Fruit fly (Drosophila melanogaster) whole organism, wandering third instar larva: ENCODE results near the gene tll.

Source experiments
- CG32264 ChIP-seq: fragments of 200-800 bp; sonication (Bioruptor generic); optimal IDR thresholded peaks from 2 replicates; lab custom pipeline; 2016; ENCODE audit warnings: missing biosample characterization, missing genetic modification characterization
- ey ChIP-seq: fragments of 200-800 bp; sonication (Bioruptor generic); optimal IDR thresholded peaks from 2 replicates; lab custom pipeline; 2016; ENCODE audit warnings: missing biosample characterization, missing genetic modification characterization
- jim ChIP-seq: fragments of 175-275, 200-325 bp; sonication (Bioruptor generic); optimal IDR thresholded peaks from 2 replicates; lab custom pipeline; 2016; ENCODE audit warnings: missing biosample characterization, mild to moderate bottlenecking, missing genetic modification characterization
- lola ChIP-seq: fragments of >200 bp; optimal IDR thresholded peaks from 2 replicates; lab custom pipeline; 2017; ENCODE audit warnings: missing biosample characterization, missing genetic modification characterization
- psq ChIP-seq: fragments of 200-800 bp; sonication (Bioruptor generic); optimal IDR thresholded peaks from 3 replicates; lab custom pipeline; 2017; ENCODE audit warnings: missing biosample characterization, mild to moderate bottlenecking, missing genetic modification characterization, moderate library complexity
- usp ChIP-seq: fragments of >200 bp; optimal IDR thresholded peaks from 2 replicates; lab custom pipeline; 2017; ENCODE audit warnings: missing biosample characterization, missing genetic modification characterization

DNA sequence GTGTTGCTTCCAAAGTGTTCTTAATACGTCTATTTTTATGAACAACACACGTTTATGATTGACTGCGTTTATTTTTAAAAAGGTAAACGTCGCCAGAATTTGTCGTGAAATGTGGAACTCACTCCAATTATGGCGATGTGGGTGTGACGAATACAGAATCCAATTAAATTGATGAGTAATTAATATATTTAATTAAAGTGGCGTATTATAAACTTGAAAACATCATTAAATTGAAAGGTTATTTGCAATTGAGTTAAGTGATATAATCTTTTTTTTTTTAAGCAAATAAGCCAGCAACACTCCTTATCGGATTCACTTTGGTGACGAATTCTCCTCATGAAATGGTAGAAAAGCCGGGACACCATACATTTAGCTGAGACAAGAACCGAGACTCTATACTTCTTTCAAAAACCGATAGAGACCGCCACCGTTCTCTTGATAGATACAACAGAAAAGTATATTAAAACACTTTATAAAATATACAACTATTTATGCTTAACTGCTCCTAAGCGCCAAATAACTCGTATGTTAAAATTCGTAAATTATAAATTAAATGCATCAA is 18.3 kb downstream of the tll start:
- TF ChIP-seq CG32264 (GFP tag; lab: Kevin White, UChicago), result no peak
- no peak for TF ChIP-seq lola
- no peak for TF ChIP-seq ey (GFP tag; lab: Kevin White, UChicago)
- TF ChIP-seq usp, result no peak
- no peak for TF ChIP-seq jim
- no peak for TF ChIP-seq psq (GFP tag; lab: Kevin White, UChicago)
